Fruit fly (Drosophila melanogaster) whole organism, embryonic: ENCODE results near the gene Clk.
A peak's percentile ranks its signal among the peaks of the same experiment; 100 is the strongest.

Experiments
- Bdp1 ChIP-seq: fragments of 200-800 bp; sonication (Bioruptor generic); optimal IDR thresholded peaks from 3 replicates; lab custom pipeline; 2016; ENCODE audit warnings: missing biosample characterization, missing genetic modification characterization
- Bgb ChIP-seq: fragments of 200-800 bp; sonication (Bioruptor generic); IDR thresholded peaks from 2 replicates; pipeline ENCODE4 v1.3.6; 2022; ENCODE audit warnings: missing biosample characterization, missing genetic modification characterization; ENCODE audit not compliant: partially characterized antibody
- CG11456 ChIP-seq: fragments of 200-800 bp; sonication (Bioruptor generic); IDR thresholded peaks from 3 replicates; pipeline ENCODE4 v1.3.6; 2022; ENCODE audit warnings: missing biosample characterization, missing genetic modification characterization
- CG13894 ChIP-seq: fragments of 200-800 bp; sonication (Bioruptor generic); optimal IDR thresholded peaks from 3 replicates; lab custom pipeline; 2018; ENCODE audit warnings: missing biosample characterization, mild to moderate bottlenecking, missing genetic modification characterization, moderate library complexity
- CG1647 ChIP-seq: fragments of 200-800 bp; sonication (Bioruptor generic); optimal IDR thresholded peaks from 3 replicates; lab custom pipeline; 2016; ENCODE audit warnings: missing biosample characterization, missing genetic modification characterization
- CG16779 ChIP-seq: fragments of 200-800 bp; sonication (Bioruptor generic); IDR thresholded peaks from 2 replicates; pipeline ENCODE4 v1.3.6; 2022; ENCODE audit warnings: missing biosample characterization, missing genetic modification characterization
- CG17912 ChIP-seq: fragments of 200-800 bp; sonication (Bioruptor generic); optimal IDR thresholded peaks from 2 replicates; lab custom pipeline; 2018; ENCODE audit warnings: missing biosample characterization, mild to moderate bottlenecking, missing genetic modification characterization
- CG2712 ChIP-seq: fragments of 200-800 bp; optimal IDR thresholded peaks from 3 replicates; lab custom pipeline; 2019; ENCODE audit warnings: missing biosample characterization, mild to moderate bottlenecking, missing genetic modification characterization, moderate library complexity
- CG30431 ChIP-seq: fragments of 200-800 bp; sonication (Bioruptor generic); optimal IDR thresholded peaks from 2 replicates; lab custom pipeline; 2017; ENCODE audit warnings: missing biosample characterization, missing genetic modification characterization
- CG3726 ChIP-seq: fragments of 200-800 bp; sonication (Bioruptor generic); IDR thresholded peaks from 3 replicates; pipeline ENCODE4, ENCODE4 v1.3.6; 2022; ENCODE audit warnings: missing biosample characterization, missing genetic modification characterization
- CG6254 ChIP-seq: fragments of 200-800 bp; sonication (Bioruptor generic); optimal IDR thresholded peaks from 3 replicates; lab custom pipeline; 2017; ENCODE audit warnings: mild to moderate bottlenecking, missing biosample characterization, missing genetic modification reagents, missing genetic modification characterization
- CG6654 ChIP-seq: fragments of 200-800 bp; sonication (Bioruptor generic); optimal IDR thresholded peaks from 2 replicates; lab custom pipeline; 2017; ENCODE audit warnings: missing biosample characterization, mild to moderate bottlenecking, missing genetic modification characterization
- CG7987 ChIP-seq: fragments of 200-800 bp; sonication (Bioruptor generic); optimal IDR thresholded peaks from 2 replicates; lab custom pipeline; 2018; ENCODE audit warnings: missing biosample characterization, mild to moderate bottlenecking, missing genetic modification characterization, moderate library complexity
- CG9797 ChIP-seq: fragments of 200-800 bp; sonication (Bioruptor generic); optimal IDR thresholded peaks from 3 replicates; lab custom pipeline; 2018; ENCODE audit warnings: missing biosample characterization, mild to moderate bottlenecking, missing genetic modification characterization
- Deaf1 ChIP-seq: fragments of 200-800 bp; optimal IDR thresholded peaks from 3 replicates; lab custom pipeline; 2019; ENCODE audit warnings: missing biosample characterization, mild to moderate bottlenecking, missing genetic modification characterization, moderate library complexity
- Ets65A ChIP-seq: fragments of 200-800 bp; sonication (Bioruptor generic); peaks from one replicate; lab custom pipeline; 2016; ENCODE audit warnings: missing biosample characterization, missing genetic modification characterization
- GATAe ChIP-seq: fragments of 200-800 bp; sonication (Bioruptor generic); conservative IDR thresholded peaks from 2 replicates; pipeline ENCODE4 v1.3.6; 2022; ENCODE audit warnings: missing biosample characterization, missing genetic modification characterization
- H2.0 ChIP-seq: fragments of 200-800 bp; sonication (Bioruptor generic); IDR thresholded peaks from 2 replicates; pipeline ENCODE4 v1.3.6; 2022; ENCODE audit warnings: missing biosample characterization, missing genetic modification characterization
- Med ChIP-seq: fragments of 200-800 bp; sonication (Bioruptor generic); peaks from one replicate; lab custom pipeline; 2016; ENCODE audit warnings: missing biosample characterization, missing genetic modification characterization, mild to moderate bottlenecking, inconsistent platforms, moderate library complexity
- Myb ChIP-seq: fragments of 200-800 bp; sonication (Bioruptor generic); optimal IDR thresholded peaks from 2 replicates; lab custom pipeline; 2016; ENCODE audit warnings: missing biosample characterization, missing genetic modification characterization
- NC2α ChIP-seq: fragments of 200-800 bp; sonication (Bioruptor generic); optimal IDR thresholded peaks from 2 replicates; lab custom pipeline; 2016; ENCODE audit warnings: missing biosample characterization, missing genetic modification characterization
- NfI ChIP-seq: fragments of 200-800 bp; sonication (Bioruptor generic); optimal IDR thresholded peaks from 3 replicates; lab custom pipeline; 2018; ENCODE audit warnings: missing biosample characterization, mild to moderate bottlenecking, missing genetic modification characterization, moderate library complexity
- Tbp ChIP-seq: fragments of >200 bp; optimal IDR thresholded peaks from 2 replicates; lab custom pipeline; 2018; ENCODE audit warnings: missing biosample characterization, missing genetic modification characterization
- abd-A ChIP-seq: fragments of 200-800 bp; sonication (Bioruptor generic); optimal IDR thresholded peaks from 3 replicates; lab custom pipeline; 2019; ENCODE audit warnings: missing biosample characterization, mild to moderate bottlenecking, missing genetic modification characterization, moderate library complexity
- ap ChIP-seq: fragments of 200-800 bp; sonication (Bioruptor generic); IDR thresholded peaks from 2 replicates; pipeline ENCODE4 v1.3.6; 2022; ENCODE audit warnings: missing biosample characterization, missing genetic modification characterization
- cad ChIP-seq: fragments of >200 bp; optimal IDR thresholded peaks from 2 replicates; lab custom pipeline; 2017; ENCODE audit warnings: missing biosample characterization, missing genetic modification characterization
- cato ChIP-seq: fragments of 200-800 bp; sonication (Bioruptor generic); optimal IDR thresholded peaks from 2 replicates; lab custom pipeline; 2016; ENCODE audit warnings: missing biosample characterization, missing genetic modification characterization, borderline replicate concordance
- chif ChIP-seq, 2 experiments: fragments of 200-800 bp; sonication (Bioruptor generic); optimal IDR thresholded peaks; 3 replicates each; lab custom pipeline; 2016; ENCODE audit warnings: missing biosample characterization in 2 of 2, missing genetic modification characterization in 2 of 2
- chinmo ChIP-seq: fragments of 200-800 bp; sonication (Bioruptor generic); IDR thresholded peaks from 4 replicates; pipeline ENCODE4 v1.3.6; 2022; ENCODE audit warnings: missing biosample characterization, missing genetic modification characterization; ENCODE audit not compliant: partially characterized antibody
- danr ChIP-seq: fragments of 200-800 bp; sonication (Bioruptor generic); IDR thresholded peaks from 2 replicates; pipeline ENCODE4 v1.3.6; 2022; ENCODE audit warnings: missing biosample characterization, missing genetic modification characterization
- dmrt11E ChIP-seq: fragments of 200-800 bp; sonication (Bioruptor generic); optimal IDR thresholded peaks from 3 replicates; lab custom pipeline; 2018; ENCODE audit warnings: missing biosample characterization, mild to moderate bottlenecking, missing genetic modification characterization, moderate library complexity
- fd102C ChIP-seq: fragments of 200-800 bp; sonication (Bioruptor generic); optimal IDR thresholded peaks from 2 replicates; lab custom pipeline; 2018; ENCODE audit warnings: missing biosample characterization, mild to moderate bottlenecking, missing genetic modification characterization, moderate library complexity
- fu2 ChIP-seq: fragments of 200-800 bp; sonication (Bioruptor generic); optimal IDR thresholded peaks from 2 replicates; lab custom pipeline; 2016; ENCODE audit warnings: missing biosample characterization, missing genetic modification characterization
- gcm2 ChIP-seq: fragments of 200-800 bp; sonication (Bioruptor generic); optimal IDR thresholded peaks from 2 replicates; lab custom pipeline; 2016; ENCODE audit warnings: missing biosample characterization, missing genetic modification characterization
- grn ChIP-seq: fragments of 200-800 bp; sonication (Bioruptor generic); optimal IDR thresholded peaks from 3 replicates; lab custom pipeline; 2017; ENCODE audit warnings: missing biosample characterization, missing genetic modification characterization
- mam ChIP-seq: fragments of 200-800 bp; sonication (Bioruptor generic); optimal IDR thresholded peaks from 3 replicates; lab custom pipeline; 2016; ENCODE audit warnings: missing biosample characterization, missing genetic modification characterization
- nerfin-1 ChIP-seq: fragments of 200-800 bp; sonication (Bioruptor generic); optimal IDR thresholded peaks from 3 replicates; lab custom pipeline; 2019; ENCODE audit warnings: missing biosample characterization, mild to moderate bottlenecking, missing genetic modification characterization, moderate library complexity
- p53 ChIP-seq: fragments of 200-800 bp; sonication (Bioruptor generic); optimal IDR thresholded peaks from 2 replicates; lab custom pipeline; 2016; ENCODE audit warnings: missing biosample characterization, missing genetic modification characterization
- pan ChIP-seq, 4 experiments: fragments of >200 bp in 3 of 4; fragments of 200-800 bp in 1 of 4; sonication (Bioruptor generic) in 1 of 4; optimal IDR thresholded peaks in 3 of 4; IDR thresholded peaks in 1 of 4; 2 replicates each; pipeline versions ENCODE4 v1.3.6 to Lab custom; 2017 to 2022; ENCODE audit warnings: missing biosample characterization in 2 of 4, missing genetic modification characterization in 2 of 4, mixed read lengths in 1 of 4
- repo ChIP-seq: fragments of 200-800 bp; sonication (Bioruptor generic); optimal IDR thresholded peaks from 2 replicates; lab custom pipeline; 2016; ENCODE audit warnings: missing biosample characterization, missing genetic modification characterization
- sens-2 ChIP-seq: fragments of 200-800 bp; sonication (Bioruptor generic); IDR thresholded peaks from 2 replicates; pipeline ENCODE4 v1.3.6; 2022; ENCODE audit warnings: missing biosample characterization, missing genetic modification characterization
- slbo ChIP-seq: fragments of 200-800 bp; sonication (Bioruptor generic); IDR thresholded peaks from 2 replicates; pipeline ENCODE4 v1.3.6; 2022; ENCODE audit warnings: missing biosample characterization, missing genetic modification characterization
- zen ChIP-seq: fragments of 200-800 bp; sonication (Bioruptor generic); optimal IDR thresholded peaks from 3 replicates; lab custom pipeline; 2018; ENCODE audit warnings: missing biosample characterization, mild to moderate bottlenecking, missing genetic modification characterization, moderate library complexity

The Clk gene

dm6 chr3L:7718561-7719417 is 56.6 kb downstream of the Clk start, which contains the start of gene Mcad (continued):
- TF ChIP-seq CG17912 (GFP tag; lab: Kevin White, UChicago) (no peak), CG9797 (GFP tag; lab: Kevin White, UChicago) (no peak), zen (peak; percentile 92), CG6254 (GFP tag; lab: Kevin White, UChicago) (peak; percentile 84), fu2 (GFP tag; lab: Kevin White, UChicago) (peak; percentile 25), repo (GFP tag; lab: Kevin White, UChicago) (peak; percentile 24), CG7987 (GFP tag; lab: Kevin White, UChicago) (peak; percentile 85)
- TF ChIP-seq, all 482 proteins: peak for 364

dm6 chr3L:7717863-7718560 is 57.4 kb downstream of the Clk start, which contains the start of gene Ank2:
Gene Ank2, minus strand, starts transcription at chr3L:7718395.
- TF ChIP-seq NfI (GFP tag; lab: Kevin White, UChicago) (peak; percentile 52), Med (GFP tag; lab: Kevin White, UChicago) (peak; percentile 62), Myb (GFP tag; lab: Kevin White, UChicago) (no peak), CG30431 (GFP tag; lab: Kevin White, UChicago) (peak; percentile 48), CG3726 (GFP tag; lab: Robert Waterston, UW) (0 out of 3 replicates have a peak, but pooled peaks have one; percentile 47), CG1647 (GFP tag; lab: Kevin White, UChicago) (peak; percentile 53), chif (GFP tag; optimal IDR thresholded peaks at IDR 0.05; lab: Kevin White, UChicago) (peak in 1 of 2 experiments; percentile 18), slbo (GFP tag; lab: Robert Waterston, UW) (0 out of 2 replicates have a peak, but pooled peaks have one; percentile 13), CG11456 (GFP tag; lab: Robert Waterston, UW) (peak; percentile 47; the same call in 1 of the 3 replicates), Ets65A (GFP tag; lab: Kevin White, UChicago) (peak; percentile 55), Bgb (GFP tag; lab: Robert Waterston, UW) (no peak), cato (no peak), gcm2 (GFP tag; lab: Kevin White, UChicago) (no peak), Deaf1 (tag; lab: Kevin White, UChicago) (peak; percentile 97), H2.0 (GFP tag; lab: Robert Waterston, UW) (no peak), GATAe (GFP tag; lab: Robert Waterston, UW) (no peak), chinmo (GFP tag; lab: Robert Waterston, UW) (0 out of 4 replicates have a peak, but pooled peaks have one; percentile 22), mam (GFP tag; lab: Kevin White, UChicago) (peak; percentile 55), ap (GFP tag; lab: Robert Waterston, UW) (no peak), grn (GFP tag; lab: Kevin White, UChicago) (peak; percentile 8), fd102C (GFP tag; lab: Kevin White, UChicago) (no peak), CG13894 (tag; lab: Kevin White, UChicago) (peak; percentile 91), abd-A (tag; lab: Kevin White, UChicago) (peak; percentile 94), CG16779 (GFP tag; lab: Robert Waterston, UW) (peak; percentile 29; the same call in 1 of the 2 replicates), sens-2 (GFP tag; lab: Robert Waterston, UW) (0 out of 2 replicates have a peak, but pooled peaks have one; percentile 44)

dm6 chr3L:7714301-7714946 is 61.0 kb downstream of the Clk start:
- TF ChIP-seq nerfin-1 (tag; lab: Kevin White, UChicago) (peak; percentile 88), danr (GFP tag; lab: Robert Waterston, UW) (no peak), Tbp (GFP tag; lab: Kevin White, UChicago) (no peak), p53 (GFP tag; lab: Kevin White, UChicago) (no peak), pan (optimal IDR thresholded peaks at IDR 0.05; lab: Kevin White, UChicago) (no peak), pan (GFP tag; optimal IDR thresholded peaks at IDR 0.05 in 1 of 2, IDR thresholded peaks at IDR 0.05 in 1 of 2) (no peak), NC2α (GFP tag; lab: Kevin White, UChicago) (no peak), CG6654 (GFP tag; lab: Kevin White, UChicago) (no peak), CG2712 (tag; lab: Kevin White, UChicago) (no peak), Bdp1 (no peak), dmrt11E (tag; lab: Kevin White, UChicago) (no peak), cad (GFP tag; lab: Kevin White, UChicago) (no peak)
